Fruit fly (Drosophila melanogaster) S2 (cell line): ENCODE data around the gene CG9759.

Experiments
- CG8478 ChIP-seq: fragments of >200 bp; optimal IDR thresholded peaks from 2 replicates; lab custom pipeline; 2018
- CTCF ChIP-seq, 2 experiments: fragments of >200 bp; optimal IDR thresholded peaks; 2 replicates each; lab custom pipeline; 2018

DNA sequence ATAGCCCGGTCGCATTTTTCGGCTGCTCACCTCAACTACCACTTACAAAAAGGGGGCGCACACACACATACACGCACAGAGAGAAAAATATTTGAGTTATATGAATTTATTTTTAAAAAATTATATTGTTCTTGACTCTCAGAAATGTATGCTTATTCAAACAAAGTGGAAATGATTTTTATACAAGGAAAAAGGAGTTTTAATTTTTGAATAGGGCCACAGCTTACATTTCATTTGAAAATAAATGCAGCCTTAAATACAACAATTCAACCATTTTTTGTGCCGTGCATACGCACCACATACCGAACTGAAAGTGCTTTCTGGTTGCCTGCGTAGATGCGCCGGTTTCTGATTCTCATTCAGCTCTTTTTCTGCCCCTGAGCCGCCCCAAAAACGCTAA is 8.5 kb downstream of the CG9759 start:
- TF ChIP-seq CTCF (optimal IDR thresholded peaks at IDR 0.05; lab: Kevin White, UChicago) (no peak), CG8478 (no peak)
